Worm (Caenorhabditis elegans) whole organism, L3 larva: ENCODE results near the gene C02F5.2.

Experiments used
- R02D3.7 ChIP-seq: fragments of 150-350 bp; optimal IDR thresholded peaks from 2 replicates; lab custom pipeline; 2014; ENCODE audit warnings: missing biosample characterization, missing genetic modification characterization
- ZK546.5 ChIP-seq: sonication (generic microtip); optimal IDR thresholded peaks from 2 replicates; lab custom pipeline; 2017; ENCODE audit warnings: missing biosample characterization, missing genetic modification characterization
- aly-2 ChIP-seq: fragments of 150-350 bp; optimal IDR thresholded peaks from 2 replicates; lab custom pipeline; 2014; ENCODE audit warnings: missing biosample characterization, missing genetic modification characterization
- ama-1 ChIP-seq: fragments of 150-350 bp; optimal IDR thresholded peaks from 2 replicates; lab custom pipeline; 2018
- ceh-16 ChIP-seq: sonication (generic microtip); optimal IDR thresholded peaks from 2 replicates; lab custom pipeline; 2017; ENCODE audit warnings: missing biosample characterization, missing genetic modification characterization
- ceh-82 ChIP-seq: fragments of 150-350 bp; optimal IDR thresholded peaks from 2 replicates; lab custom pipeline; 2014; ENCODE audit warnings: missing biosample characterization, missing genetic modification characterization
- ceh-9 ChIP-seq: sonication (generic microtip); optimal IDR thresholded peaks from 2 replicates; lab custom pipeline; 2018; ENCODE audit warnings: missing biosample characterization, missing genetic modification characterization
- egl-27 ChIP-seq: sonication (generic microtip); optimal IDR thresholded peaks from 4 replicates; lab custom pipeline; 2017; ENCODE audit warnings: missing biosample characterization, missing genetic modification reagents, missing genetic modification characterization
- elt-2 ChIP-seq: sonication (generic microtip); optimal IDR thresholded peaks from 2 replicates; lab custom pipeline; 2016; ENCODE audit warnings: missing genetic modification reagents, mild to moderate bottlenecking, missing genetic modification characterization, missing compliant biosample characterization
- elt-3 ChIP-seq, 3 experiments: fragments of 150-350 bp in 1 of 3; sonication (generic microtip) in 2 of 3; optimal IDR thresholded peaks; 2 replicates in 2 of 3; 4 replicates in 1 of 3; lab custom pipeline; 2014 to 2017; ENCODE audit warnings: missing biosample characterization in 3 of 3, missing genetic modification characterization in 3 of 3
- eor-1 ChIP-seq, 2 experiments: fragments of 150-350 bp; optimal IDR thresholded peaks; 2 replicates each; lab custom pipeline; 2014 to 2018; ENCODE audit warnings: missing biosample characterization in 2 of 2, missing genetic modification characterization in 2 of 2
- fkh-10 ChIP-seq: sonication (generic microtip); optimal IDR thresholded peaks from 2 replicates; lab custom pipeline; 2017; ENCODE audit warnings: missing biosample characterization, missing genetic modification reagents, missing genetic modification characterization
- fkh-2 ChIP-seq: fragments of 150-350 bp; optimal IDR thresholded peaks from 2 replicates; lab custom pipeline; 2014; ENCODE audit warnings: missing biosample characterization, missing genetic modification reagents, missing genetic modification characterization
- fos-1 ChIP-seq: fragments of 150-350 bp; optimal IDR thresholded peaks from 2 replicates; lab custom pipeline; 2014; ENCODE audit warnings: missing biosample characterization, missing genetic modification characterization
- hmg-11 ChIP-seq: sonication (generic microtip); optimal IDR thresholded peaks from 2 replicates; lab custom pipeline; 2016; ENCODE audit warnings: missing genetic modification characterization, missing compliant biosample characterization
- jun-1 ChIP-seq: fragments of 150-350 bp; optimal IDR thresholded peaks from 2 replicates; lab custom pipeline; 2014; ENCODE audit warnings: missing biosample characterization, missing genetic modification reagents, missing genetic modification characterization
- lin-15B ChIP-seq: fragments of 150-350 bp; optimal IDR thresholded peaks from 2 replicates; lab custom pipeline; 2014; ENCODE audit warnings: missing biosample characterization, missing genetic modification characterization
- lin-39 ChIP-seq: fragments of 150-350 bp; optimal IDR thresholded peaks from 2 replicates; lab custom pipeline; 2018; ENCODE audit warnings: missing biosample characterization, missing genetic modification reagents, missing genetic modification characterization
- lsy-12 ChIP-seq: sonication (generic microtip); optimal IDR thresholded peaks from 2 replicates; lab custom pipeline; 2016; ENCODE audit warnings: mild to moderate bottlenecking, missing genetic modification characterization, missing compliant biosample characterization
- mml-1 ChIP-seq: fragments of 150-350 bp; sonication (generic microtip); optimal IDR thresholded peaks from 3 replicates; lab custom pipeline; 2014; ENCODE audit warnings: missing biosample characterization, missing genetic modification characterization
- nfya-1 ChIP-seq: sonication (generic microtip); optimal IDR thresholded peaks from 2 replicates; lab custom pipeline; 2017; ENCODE audit warnings: missing genetic modification characterization, mild to moderate bottlenecking, missing compliant biosample characterization, antibody characterized with exemption, moderate library complexity; ENCODE audit not compliant: insufficient read depth
- nhr-11 ChIP-seq: fragments of 150-350 bp; optimal IDR thresholded peaks from 2 replicates; lab custom pipeline; 2014; ENCODE audit warnings: missing biosample characterization, missing genetic modification characterization
- nhr-12 ChIP-seq: fragments of 150-350 bp; optimal IDR thresholded peaks from 2 replicates; lab custom pipeline; 2014; ENCODE audit warnings: missing biosample characterization, missing genetic modification characterization
- nhr-23 ChIP-seq: fragments of 150-350 bp; optimal IDR thresholded peaks from 2 replicates; lab custom pipeline; 2014; ENCODE audit warnings: missing biosample characterization, missing genetic modification reagents, missing genetic modification characterization
- nhr-25 ChIP-seq: sonication (generic microtip); optimal IDR thresholded peaks from 2 replicates; lab custom pipeline; 2017; ENCODE audit warnings: missing biosample characterization, missing genetic modification characterization
- nhr-28 ChIP-seq: fragments of 150-350 bp; optimal IDR thresholded peaks from 2 replicates; lab custom pipeline; 2014; ENCODE audit warnings: missing biosample characterization, missing genetic modification characterization
- nhr-43 ChIP-seq: sonication (generic microtip); optimal IDR thresholded peaks from 2 replicates; lab custom pipeline; 2016; ENCODE audit warnings: mild to moderate bottlenecking, missing genetic modification characterization, missing compliant biosample characterization; ENCODE audit not compliant: poor library complexity, severe bottlenecking
- nhr-67 ChIP-seq: fragments of 150-350 bp; optimal IDR thresholded peaks from 2 replicates; lab custom pipeline; 2014; ENCODE audit warnings: missing biosample characterization, missing genetic modification characterization
- nhr-77 ChIP-seq: fragments of 150-350 bp; optimal IDR thresholded peaks from 2 replicates; lab custom pipeline; 2014; ENCODE audit warnings: missing biosample characterization, missing genetic modification characterization
- pha-4 ChIP-seq: fragments of 150-350 bp; optimal IDR thresholded peaks from 2 replicates; lab custom pipeline; 2014; ENCODE audit warnings: missing biosample characterization, missing genetic modification reagents, missing genetic modification characterization
- pqm-1 ChIP-seq: fragments of 150-350 bp; optimal IDR thresholded peaks from 2 replicates; lab custom pipeline; 2017; ENCODE audit warnings: missing biosample characterization, missing genetic modification characterization, inconsistent platforms
- sea-2 ChIP-seq: fragments of 150-350 bp; sonication (generic microtip); optimal IDR thresholded peaks from 4 replicates; lab custom pipeline; 2014; ENCODE audit warnings: missing biosample characterization, missing genetic modification reagents, missing genetic modification characterization
- skn-1 ChIP-seq: fragments of 150-350 bp; optimal IDR thresholded peaks from 2 replicates; lab custom pipeline; 2014; ENCODE audit warnings: missing biosample characterization, missing genetic modification characterization
- tbx-2 ChIP-seq: sonication (generic microtip); optimal IDR thresholded peaks from 2 replicates; lab custom pipeline; 2016; ENCODE audit warnings: mild to moderate bottlenecking, missing genetic modification characterization, missing compliant biosample characterization
- unc-62 ChIP-seq: fragments of 150-350 bp; sonication (generic microtip); optimal IDR thresholded peaks from 4 replicates; lab custom pipeline; 2014; ENCODE audit warnings: missing biosample characterization, missing genetic modification reagents, missing genetic modification characterization
- zag-1 ChIP-seq: fragments of 150-350 bp; optimal IDR thresholded peaks from 2 replicates; lab custom pipeline; 2014; ENCODE audit warnings: missing biosample characterization, missing genetic modification characterization
- ztf-11 ChIP-seq: fragments of 150-350 bp; optimal IDR thresholded peaks from 2 replicates; lab custom pipeline; 2014; ENCODE audit warnings: missing biosample characterization, missing genetic modification characterization

Gene C02F5.2

DNA sequence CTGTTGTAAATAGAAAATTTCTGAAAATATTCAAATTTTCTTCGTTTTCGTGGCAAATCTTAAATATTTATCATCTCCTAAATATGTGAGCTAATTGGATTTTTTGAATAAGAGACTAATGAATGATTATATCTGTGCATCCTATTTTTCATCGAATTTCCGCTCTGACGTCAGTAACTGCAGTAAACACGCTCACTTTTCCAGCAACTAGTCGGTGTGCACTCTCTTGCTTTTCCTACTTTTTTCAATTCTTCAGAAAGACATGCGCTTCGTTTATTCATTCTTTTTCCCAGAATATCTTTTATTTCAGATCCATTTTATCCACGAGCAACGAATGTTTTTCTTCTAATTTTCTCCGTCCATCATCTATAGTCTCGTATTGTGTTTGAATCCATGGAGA lies 19.9 kb upstream of the C02F5.2 start:
- TF ChIP-seq nhr-11 (tag; lab: Kevin White, UChicago) = peak; percentile 32
- TF ChIP-seq aly-2 (tag; lab: Kevin White, UChicago) = no peak
- peak; percentile 12 for TF ChIP-seq nfya-1 (tag; lab: Kevin White, UChicago)

DNA sequence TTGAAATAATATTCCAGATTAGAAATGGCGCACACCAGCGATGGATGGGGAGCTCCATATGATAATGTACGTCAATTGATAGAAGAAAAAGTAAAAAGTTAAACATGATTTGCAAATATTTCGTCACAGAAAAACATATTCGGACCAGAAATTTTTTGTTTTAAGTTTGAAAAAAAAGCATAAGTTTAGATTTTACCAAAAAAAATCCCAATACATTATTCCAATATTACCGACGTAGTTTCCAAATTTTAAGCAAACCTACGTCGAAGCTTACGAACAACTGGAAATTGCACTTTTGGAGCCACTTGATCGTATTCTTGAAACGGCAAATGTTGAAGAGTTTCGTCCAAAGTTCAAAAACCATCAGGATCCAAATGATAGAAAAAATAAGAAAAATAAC lies 16.8 kb upstream of the C02F5.2 start, which contains the start of gene henn-1:
Gene henn-1, plus strand, starts transcription at position 18 of the 400 bp plus-strand sequence.
- no peak for TF ChIP-seq hmg-11 (tag; lab: Kevin White, UChicago)
- peak; percentile 29 for TF ChIP-seq nhr-23 (tag; lab: Kevin White, UChicago)
- peak; percentile 28 for TF ChIP-seq pha-4 (tag; lab: Kevin White, UChicago)
- TF ChIP-seq, all 47 proteins: peak for 2

DNA sequence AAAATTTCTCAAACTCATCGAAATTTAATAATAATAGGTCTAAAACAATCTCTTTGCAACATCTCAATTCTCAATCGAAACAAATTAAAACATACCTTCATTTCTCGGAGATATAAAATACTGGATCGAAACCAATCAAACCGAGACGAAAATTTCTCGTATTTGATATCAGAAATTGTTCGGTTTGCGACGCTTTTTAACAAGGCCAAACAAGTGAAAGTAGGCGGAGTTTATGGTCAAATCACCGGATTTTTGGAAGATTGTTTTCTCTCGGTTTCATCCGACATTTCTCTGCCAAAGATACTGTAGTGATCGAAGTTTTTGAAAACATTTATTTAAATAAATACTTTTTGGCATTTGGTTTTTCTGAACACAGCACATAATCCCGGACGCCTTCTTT lies 14.1 kb upstream of the C02F5.2 start, which contains the start of gene C02F5.14:
Gene C02F5.14, minus strand, starts transcription at position 157 of the 400 bp plus-strand sequence.
- TF ChIP-seq ZK546.5 (tag; lab: Kevin White, UChicago) = no peak
- peak; percentile 4 for TF ChIP-seq nhr-23 (tag; lab: Kevin White, UChicago)

DNA sequence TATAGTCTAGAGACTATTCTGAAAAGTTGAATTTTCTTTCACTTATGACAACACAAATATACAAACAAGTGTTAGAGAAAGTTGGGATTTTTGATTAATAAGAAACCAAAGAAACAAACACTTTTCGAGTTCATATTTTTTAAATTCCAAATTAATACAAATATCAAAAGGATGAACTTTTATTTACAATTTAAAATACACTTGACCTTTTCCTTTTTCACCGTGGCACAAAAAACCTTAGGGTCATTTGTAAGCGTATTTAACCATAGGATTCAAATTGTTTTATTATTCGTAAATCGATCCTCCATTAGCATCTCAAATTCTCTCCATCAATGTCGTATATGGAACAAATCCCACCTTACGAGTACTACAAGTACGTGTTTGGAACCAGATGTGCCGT lies 13.5 kb upstream of the C02F5.2 start, which contains the start of gene C02F5.5:
Gene C02F5.5, plus strand, starts transcription at position 301 of the 400 bp plus-strand sequence.
- TF ChIP-seq pqm-1 (tag; lab: Kevin White, UChicago) (no peak), ceh-9 (tag; lab: Kevin White, UChicago) (no peak), skn-1 (tag; lab: Kevin White, UChicago) (no peak), nhr-23 (tag; lab: Kevin White, UChicago) (no peak), nhr-67 (tag; lab: Kevin White, UChicago) (no peak), lin-15B (tag; lab: Kevin White, UChicago) (no peak), ZK546.5 (tag; lab: Kevin White, UChicago) (no peak), jun-1 (tag; lab: Kevin White, UChicago) (no peak), ama-1 (no peak), aly-2 (tag; lab: Kevin White, UChicago) (no peak), nhr-12 (tag; lab: Kevin White, UChicago) (no peak), elt-2 (tag; lab: Kevin White, UChicago) (no peak), fkh-10 (GFP tag; lab: Kevin White, UChicago) (no peak), eor-1 (tag; optimal IDR thresholded peaks at IDR 0.05; lab: Kevin White, UChicago) (no peak)
- TF ChIP-seq, all 47 proteins: peak for 0

DNA sequence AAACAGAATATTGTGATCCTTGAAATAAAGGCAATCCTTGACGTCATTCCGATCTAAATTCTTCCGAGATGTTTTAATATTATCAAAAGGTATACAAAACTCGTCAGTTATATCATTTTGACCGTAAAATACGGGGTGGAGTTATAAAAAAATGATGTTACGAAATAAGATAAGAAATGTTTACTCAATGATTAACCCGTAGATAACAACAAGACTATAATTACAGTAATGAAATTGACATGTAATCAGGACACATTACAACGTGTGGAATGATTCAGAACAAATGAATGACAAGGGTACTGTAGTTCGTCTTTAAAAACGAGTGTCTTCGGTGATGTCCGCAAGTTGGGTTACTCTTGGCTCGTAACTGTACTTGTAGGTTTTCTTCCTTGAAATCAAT lies 11.6 kb upstream of the C02F5.2 start, which contains the start of gene tsp-2:
Gene tsp-2, minus strand, starts transcription at position 109 of the 400 bp plus-strand sequence.
- TF ChIP-seq eor-1 (tag; optimal IDR thresholded peaks at IDR 0.05; lab: Kevin White, UChicago) (no peak), fos-1 (no peak), hmg-11 (tag; lab: Kevin White, UChicago) (no peak), ztf-11 (no peak), egl-27 (no peak), R02D3.7 (tag; lab: Kevin White, UChicago) (no peak), fkh-2 (no peak), sea-2 (no peak), unc-62 (GFP tag; lab: Kevin White, UChicago) (no peak), lin-39 (no peak), nhr-28 (tag; lab: Kevin White, UChicago) (no peak), lin-15B (tag; lab: Kevin White, UChicago) (no peak), nhr-23 (tag; lab: Kevin White, UChicago) (no peak), nhr-11 (tag; lab: Kevin White, UChicago) (no peak), ama-1 (no peak), ZK546.5 (tag; lab: Kevin White, UChicago) (no peak), jun-1 (tag; lab: Kevin White, UChicago) (peak; percentile 49), elt-2 (tag; lab: Kevin White, UChicago) (peak; percentile 86), tbx-2 (no peak), nhr-43 (tag; lab: Kevin White, UChicago) (no peak), nfya-1 (tag; lab: Kevin White, UChicago) (no peak), pqm-1 (tag; lab: Kevin White, UChicago) (peak; percentile 86), zag-1 (tag; lab: Kevin White, UChicago) (no peak), aly-2 (tag; lab: Kevin White, UChicago) (no peak), ceh-82 (no peak), mml-1 (tag; lab: Kevin White, UChicago) (no peak), nhr-25 (tag; lab: Kevin White, UChicago) (no peak), nhr-67 (tag; lab: Kevin White, UChicago) (no peak), elt-3 (tag; optimal IDR thresholded peaks at IDR 0.05; lab: Kevin White, UChicago) (no peak), pha-4 (tag; lab: Kevin White, UChicago) (peak; percentile 69), ceh-16 (tag; lab: Kevin White, UChicago) (no peak), nhr-77 (tag; lab: Kevin White, UChicago) (no peak), lsy-12 (tag; lab: Kevin White, UChicago) (no peak)
- TF ChIP-seq, all 47 proteins: peak for 4
